Fruit fly (Drosophila melanogaster): ENCODE data around the gene Sfp24C1.

Gene Sfp24C1

DNA sequence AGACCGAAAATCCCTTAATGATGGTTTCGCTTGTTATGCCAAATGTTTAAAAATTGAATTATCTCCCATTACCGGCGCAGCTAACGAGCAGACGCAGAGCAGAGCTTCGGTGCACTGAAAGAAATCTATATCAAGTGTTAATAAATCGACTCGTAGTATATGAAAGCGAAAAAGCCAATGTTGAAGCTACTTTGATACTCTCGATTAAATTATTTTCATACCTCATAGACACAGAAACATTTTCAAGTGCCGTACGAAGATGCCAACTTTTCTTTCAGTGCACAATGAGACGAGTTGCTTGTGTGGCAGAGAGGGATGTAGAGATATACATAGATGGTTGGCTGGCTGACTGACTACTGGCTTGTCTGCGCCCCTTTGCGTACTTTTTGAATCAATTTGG, 24.7 kb upstream of the Sfp24C1 start (continued):
- TF ChIP-seq Eip74EF (GFP tag; optimal IDR thresholded peaks at IDR 0.05), result no peak
- no peak for TF ChIP-seq CG9609 (GFP tag; optimal IDR thresholded peaks at IDR 0.05)
- TF ChIP-seq wdn (GFP tag; IDR thresholded peaks at IDR 0.05), result no peak
- TF ChIP-seq z (GFP tag; IDR thresholded peaks at IDR 0.05), result no peak
- no peak for TF ChIP-seq H15 (GFP tag; IDR thresholded peaks at IDR 0.05)
- no peak for TF ChIP-seq unc-4 (GFP tag; IDR thresholded peaks at IDR 0.05; ENCODE audit: partially characterized antibody)
- peak; percentile 55 for TF ChIP-seq fd96Cb (tag; optimal IDR thresholded peaks at IDR 0.05)
- peak; percentile 5 for TF ChIP-seq CG8924 (tag; optimal IDR thresholded peaks at IDR 0.05)
- no peak for TF ChIP-seq CG11247 (GFP tag; IDR thresholded peaks at IDR 0.05)
- TF ChIP-seq CG12769 (tag; optimal IDR thresholded peaks at IDR 0.05), result no peak
- TF ChIP-seq kah (GFP tag; optimal IDR thresholded peaks at IDR 0.05), result no peak
- TF ChIP-seq ab (GFP tag; optimal IDR thresholded peaks at IDR 0.05), result no peak
- TF ChIP-seq lov (optimal IDR thresholded peaks at IDR 0.05), result no peak
- no peak for TF ChIP-seq lov (GFP tag; IDR thresholded peaks at IDR 0.05)
- no peak for TF ChIP-seq CG18599 (GFP tag; optimal IDR thresholded peaks at IDR 0.05)
- TF ChIP-seq sim (GFP tag; IDR thresholded peaks at IDR 0.05), result 0 out of 2 replicates have a peak, but pooled peaks have one; percentile 6
- no peak for TF ChIP-seq CG2678 (tag; optimal IDR thresholded peaks at IDR 0.05)
- TF ChIP-seq CG7271 (tag; optimal IDR thresholded peaks at IDR 0.05), result no peak
- TF ChIP-seq CG7839 (tag; optimal IDR thresholded peaks at IDR 0.05), result no peak
- TF ChIP-seq CG11093 (GFP tag; IDR thresholded peaks at IDR 0.05), result no peak
- no peak for TF ChIP-seq CG9797 (GFP tag; optimal IDR thresholded peaks at IDR 0.05)
- TF ChIP-seq Dek (tag; optimal IDR thresholded peaks at IDR 0.05), result no peak
- TF ChIP-seq CG11398 (GFP tag; optimal IDR thresholded peaks at IDR 0.05), result no peak
- TF ChIP-seq CG13894 (tag; optimal IDR thresholded peaks at IDR 0.05), result no peak
- no peak for TF ChIP-seq Tbp (GFP tag; optimal IDR thresholded peaks at IDR 0.05)
- TF ChIP-seq NFAT (GFP tag; IDR thresholded peaks at IDR 0.05), result no peak
- no peak for TF ChIP-seq eyg (GFP tag; optimal IDR thresholded peaks at IDR 0.05)
- no peak for TF ChIP-seq nau (GFP tag; optimal IDR thresholded peaks at IDR 0.05)
- no peak for TF ChIP-seq en (GFP tag; optimal IDR thresholded peaks at IDR 0.05)
- TF ChIP-seq slbo (GFP tag; IDR thresholded peaks at IDR 0.05), result no peak
- TF ChIP-seq TFAM (GFP tag; optimal IDR thresholded peaks at IDR 0.05), result no peak
- peak; percentile 52 for TF ChIP-seq CG17829 (tag; optimal IDR thresholded peaks at IDR 0.05)
- no peak for TF ChIP-seq tup (GFP tag; optimal IDR thresholded peaks at IDR 0.05)
- TF ChIP-seq Ssrp (tag; optimal IDR thresholded peaks at IDR 0.05), result no peak
- TF ChIP-seq CG12236 (GFP tag; optimal IDR thresholded peaks at IDR 0.05), result no peak
- peak; percentile 2 for TF ChIP-seq fd64A (GFP tag; optimal IDR thresholded peaks at IDR 0.05)
- TF ChIP-seq CG31365 (tag; optimal IDR thresholded peaks at IDR 0.05), result no peak
- TF ChIP-seq chif (GFP tag; optimal IDR thresholded peaks at IDR 0.05), result peak; percentile 17 to 49
- no peak for TF ChIP-seq CG10462 (GFP tag; optimal IDR thresholded peaks at IDR 0.05)
- TF ChIP-seq CG17385 (GFP tag; optimal IDR thresholded peaks at IDR 0.05), result no peak
- TF ChIP-seq ap (GFP tag; IDR thresholded peaks at IDR 0.05), result no peak
- TF ChIP-seq bab2 (GFP tag; optimal IDR thresholded peaks at IDR 0.05), result no peak
- TF ChIP-seq Ptx1 (GFP tag; IDR thresholded peaks at IDR 0.05), result 0 out of 2 replicates have a peak, but pooled peaks have one; percentile 14
- TF ChIP-seq CG14965 (GFP tag; optimal IDR thresholded peaks at IDR 0.05; ENCODE audit: borderline replicate concordance), result no peak
- TF ChIP-seq CG1529 (GFP tag; optimal IDR thresholded peaks at IDR 0.05), result no peak
- TF ChIP-seq pum (GFP tag; optimal IDR thresholded peaks at IDR 0.05), result peak; percentile 19
- TF ChIP-seq CG2889 (GFP tag; IDR thresholded peaks at IDR 0.05), result no peak
- no peak for TF ChIP-seq Fer1 (GFP tag; optimal IDR thresholded peaks at IDR 0.05)
- TF ChIP-seq Deaf1 (tag; optimal IDR thresholded peaks at IDR 0.05), result no peak
- TF ChIP-seq CG12299 (tag; optimal IDR thresholded peaks at IDR 0.05), result no peak
- TF ChIP-seq bigmax (GFP tag; optimal IDR thresholded peaks at IDR 0.05), result no peak
- no peak for TF ChIP-seq crp (GFP tag; optimal IDR thresholded peaks at IDR 0.05)
